Fruit fly (Drosophila melanogaster) whole organism, embryonic: ENCODE data around the gene CG4101.

Source experiments
- Antp ChIP-seq: fragments of 200-800 bp; sonication (Bioruptor generic); optimal IDR thresholded peaks from 3 replicates; lab custom pipeline; 2016; ENCODE audit warnings: missing biosample characterization, missing genetic modification characterization
- Asciz ChIP-seq: fragments of 200-800 bp; sonication (Bioruptor generic); optimal IDR thresholded peaks from 2 replicates; lab custom pipeline; 2017; ENCODE audit warnings: missing biosample characterization, mild to moderate bottlenecking, missing genetic modification characterization, missing genetic modification reagents
- C15 ChIP-seq: fragments of 200-800 bp; sonication (Bioruptor generic); IDR thresholded peaks from 3 replicates; pipeline ENCODE4 v1.3.6; 2022; ENCODE audit warnings: missing biosample characterization, missing genetic modification characterization
- CG10147 ChIP-seq: fragments of 200-800 bp; sonication (Bioruptor generic); optimal IDR thresholded peaks from 2 replicates; lab custom pipeline; 2019; ENCODE audit warnings: missing biosample characterization, mild to moderate bottlenecking, missing genetic modification characterization, moderate library complexity
- CG10209 ChIP-seq: fragments of 200-800 bp; sonication (Bioruptor generic); optimal IDR thresholded peaks from 3 replicates; lab custom pipeline; 2017; ENCODE audit warnings: missing biosample characterization, mild to moderate bottlenecking, missing genetic modification characterization, missing genetic modification reagents
- CG10565 ChIP-seq: fragments of 200-800 bp; sonication (Bioruptor generic); optimal IDR thresholded peaks from 3 replicates; lab custom pipeline; 2016; ENCODE audit warnings: missing biosample characterization, mild to moderate bottlenecking, missing genetic modification characterization
- CG11247 ChIP-seq: fragments of 200-800 bp; sonication (Bioruptor generic); IDR thresholded peaks from 2 replicates; pipeline ENCODE4 v1.3.6; 2022; ENCODE audit warnings: missing biosample characterization, missing genetic modification characterization
- CG11504 ChIP-seq: fragments of 200-800 bp; sonication (Bioruptor generic); optimal IDR thresholded peaks from 3 replicates; lab custom pipeline; 2019; ENCODE audit warnings: missing biosample characterization, mild to moderate bottlenecking, missing genetic modification characterization, moderate library complexity
- CG13424 ChIP-seq: fragments of 200-800 bp; sonication (Bioruptor generic); optimal IDR thresholded peaks from 2 replicates; lab custom pipeline; 2019; ENCODE audit warnings: missing biosample characterization, mild to moderate bottlenecking, missing genetic modification characterization, moderate library complexity
- CG14050 ChIP-seq: fragments of 200-800 bp; sonication (Bioruptor generic); IDR thresholded peaks from 3 replicates; pipeline ENCODE4 v1.3.6; 2022; ENCODE audit warnings: missing biosample characterization, missing genetic modification characterization
- CG14441 ChIP-seq: fragments of 200-800 bp; sonication (Bioruptor generic); IDR thresholded peaks from 2 replicates; pipeline ENCODE4 v1.3.6; 2022; ENCODE audit warnings: missing biosample characterization, missing genetic modification characterization
- CG15073 ChIP-seq: fragments of 200-800 bp; sonication (Bioruptor generic); optimal IDR thresholded peaks from 2 replicates; lab custom pipeline; 2016; ENCODE audit warnings: missing biosample characterization, missing genetic modification characterization
- CG1529 ChIP-seq: fragments of 200-800 bp; sonication (Bioruptor generic); optimal IDR thresholded peaks from 3 replicates; lab custom pipeline; 2018; ENCODE audit warnings: missing biosample characterization, missing genetic modification characterization
- CG17385 ChIP-seq: fragments of 200-800 bp; sonication (Bioruptor generic); optimal IDR thresholded peaks from 3 replicates; lab custom pipeline; 2018; ENCODE audit warnings: missing biosample characterization, mild to moderate bottlenecking, missing genetic modification characterization
- CG18599 ChIP-seq: fragments of 200-800 bp; sonication (Bioruptor generic); optimal IDR thresholded peaks from 3 replicates; lab custom pipeline; 2017; ENCODE audit warnings: missing biosample characterization, missing genetic modification characterization, mild to moderate bottlenecking, moderate library complexity, missing genetic modification reagents
- CG18764 ChIP-seq: fragments of 200-800 bp; sonication (Bioruptor generic); optimal IDR thresholded peaks from 3 replicates; lab custom pipeline; 2016; ENCODE audit warnings: missing biosample characterization, missing genetic modification characterization
- CG2202 ChIP-seq: fragments of 200-800 bp; sonication (Bioruptor generic); optimal IDR thresholded peaks from 2 replicates; lab custom pipeline; 2018; ENCODE audit warnings: missing biosample characterization, mild to moderate bottlenecking, missing genetic modification characterization
- CG3407 ChIP-seq: fragments of 200-800 bp; sonication (Bioruptor generic); optimal IDR thresholded peaks from 2 replicates; lab custom pipeline; 2018; ENCODE audit warnings: missing biosample characterization, mild to moderate bottlenecking, missing genetic modification characterization
- CG4328 ChIP-seq: fragments of 200-800 bp; sonication (Bioruptor generic); optimal IDR thresholded peaks from 3 replicates; lab custom pipeline; 2017; ENCODE audit warnings: missing biosample characterization, missing genetic modification reagents, missing genetic modification characterization
- CG4424 ChIP-seq: fragments of 200-800 bp; sonication (Bioruptor generic); optimal IDR thresholded peaks from 3 replicates; lab custom pipeline; 2016; ENCODE audit warnings: missing biosample characterization, missing genetic modification characterization
- CG4707 ChIP-seq: fragments of 200-800 bp; sonication (Bioruptor generic); optimal IDR thresholded peaks from 2 replicates; lab custom pipeline; 2018; ENCODE audit warnings: missing biosample characterization, mild to moderate bottlenecking, missing genetic modification characterization, moderate library complexity
- CG6254 ChIP-seq: fragments of 200-800 bp; sonication (Bioruptor generic); optimal IDR thresholded peaks from 3 replicates; lab custom pipeline; 2017; ENCODE audit warnings: mild to moderate bottlenecking, missing biosample characterization, missing genetic modification reagents, missing genetic modification characterization
- CG6689 ChIP-seq: fragments of 200-800 bp; sonication (Bioruptor generic); IDR thresholded peaks from 2 replicates; pipeline ENCODE4 v1.3.6; 2022; ENCODE audit warnings: missing biosample characterization, missing genetic modification characterization
- CG6765 ChIP-seq: fragments of 200-800 bp; sonication (Bioruptor generic); optimal IDR thresholded peaks from 3 replicates; lab custom pipeline; 2017; ENCODE audit warnings: missing biosample characterization, mild to moderate bottlenecking, missing genetic modification characterization
- CG7839 ChIP-seq: fragments of 200-800 bp; sonication (Bioruptor generic); optimal IDR thresholded peaks from 3 replicates; lab custom pipeline; 2018; ENCODE audit warnings: missing biosample characterization, mild to moderate bottlenecking, missing genetic modification characterization, moderate library complexity
- CG8359 ChIP-seq: fragments of 200-800 bp; sonication (Bioruptor generic); optimal IDR thresholded peaks from 2 replicates; lab custom pipeline; 2017; ENCODE audit warnings: missing biosample characterization, mild to moderate bottlenecking, missing genetic modification characterization, borderline replicate concordance
- CoRest ChIP-seq: fragments of 200-800 bp; sonication (Bioruptor generic); optimal IDR thresholded peaks from 3 replicates; lab custom pipeline; 2018; ENCODE audit warnings: missing biosample characterization, mild to moderate bottlenecking, missing genetic modification characterization, moderate library complexity
- Doc3 ChIP-seq: fragments of 200-800 bp; sonication (Bioruptor generic); IDR thresholded peaks from 3 replicates; pipeline ENCODE4 v1.3.6; 2022; ENCODE audit warnings: missing biosample characterization, missing genetic modification characterization; ENCODE audit not compliant: partially characterized antibody
- GATAe ChIP-seq: fragments of 200-800 bp; sonication (Bioruptor generic); conservative IDR thresholded peaks from 2 replicates; pipeline ENCODE4 v1.3.6; 2022; ENCODE audit warnings: missing biosample characterization, missing genetic modification characterization
- Gug ChIP-seq: fragments of 200-800 bp; sonication (Bioruptor generic); IDR thresholded peaks from 4 replicates; pipeline ENCODE4 v1.3.6; 2022; ENCODE audit warnings: missing biosample characterization, missing genetic modification characterization
- Lhr ChIP-seq: fragments of 200-800 bp; sonication (Bioruptor generic); optimal IDR thresholded peaks from 3 replicates; lab custom pipeline; 2017; ENCODE audit warnings: mild to moderate bottlenecking, missing biosample characterization, missing genetic modification reagents, missing genetic modification characterization
- NK7.1 ChIP-seq: fragments of 200-800 bp; sonication (Bioruptor generic); optimal IDR thresholded peaks from 3 replicates; lab custom pipeline; 2016; ENCODE audit warnings: missing biosample characterization, missing genetic modification characterization
- NfI ChIP-seq: fragments of 200-800 bp; sonication (Bioruptor generic); optimal IDR thresholded peaks from 3 replicates; lab custom pipeline; 2018; ENCODE audit warnings: missing biosample characterization, mild to moderate bottlenecking, missing genetic modification characterization, moderate library complexity
- PHDP ChIP-seq: fragments of 200-800 bp; sonication (Bioruptor generic); optimal IDR thresholded peaks from 3 replicates; lab custom pipeline; 2018; ENCODE audit warnings: missing biosample characterization, mild to moderate bottlenecking, missing genetic modification characterization, moderate library complexity
- Ptx1 ChIP-seq: fragments of 200-800 bp; sonication (Bioruptor generic); IDR thresholded peaks from 2 replicates; pipeline ENCODE4 v1.3.6; 2022; ENCODE audit warnings: missing biosample characterization, missing genetic modification characterization
- Rx ChIP-seq: fragments of 200-800 bp; sonication (Bioruptor generic); IDR thresholded peaks from 2 replicates; pipeline ENCODE4 v1.3.6; 2022; ENCODE audit warnings: missing biosample characterization, missing genetic modification characterization
- Sox100B ChIP-seq: fragments of 200-800 bp; sonication (Bioruptor generic); optimal IDR thresholded peaks from 3 replicates; lab custom pipeline; 2018; ENCODE audit warnings: missing biosample characterization, mild to moderate bottlenecking, missing genetic modification characterization
- Sry-β ChIP-seq: fragments of 200-800 bp; sonication (Bioruptor generic); optimal IDR thresholded peaks from 2 replicates; lab custom pipeline; 2018; ENCODE audit warnings: missing biosample characterization, mild to moderate bottlenecking, missing genetic modification characterization, moderate library complexity
- ac ChIP-seq: fragments of 200-800 bp; sonication (Bioruptor generic); optimal IDR thresholded peaks from 3 replicates; lab custom pipeline; 2017; ENCODE audit warnings: missing biosample characterization, mild to moderate bottlenecking, missing genetic modification characterization
- amos ChIP-seq: fragments of 200-800 bp; sonication (Bioruptor generic); IDR thresholded peaks from 2 replicates; pipeline ENCODE4 v1.3.6; 2022; ENCODE audit warnings: missing biosample characterization, missing genetic modification characterization; ENCODE audit not compliant: partially characterized antibody
- az2 ChIP-seq: fragments of 200-800 bp; sonication (Bioruptor generic); optimal IDR thresholded peaks from 3 replicates; lab custom pipeline; 2016; ENCODE audit warnings: missing biosample characterization, missing genetic modification characterization
- cato ChIP-seq: fragments of 200-800 bp; sonication (Bioruptor generic); optimal IDR thresholded peaks from 2 replicates; lab custom pipeline; 2016; ENCODE audit warnings: missing biosample characterization, missing genetic modification characterization, borderline replicate concordance
- chif ChIP-seq, 2 experiments: fragments of 200-800 bp; sonication (Bioruptor generic); optimal IDR thresholded peaks; 3 replicates each; lab custom pipeline; 2016; ENCODE audit warnings: missing biosample characterization in 2 of 2, missing genetic modification characterization in 2 of 2
- lmd ChIP-seq: fragments of 200-800 bp; sonication (Bioruptor generic); IDR thresholded peaks from 2 replicates; pipeline ENCODE4 v1.3.6; 2022; ENCODE audit warnings: missing biosample characterization, missing genetic modification characterization
- peb ChIP-seq: fragments of 200-800 bp; sonication (Bioruptor generic); IDR thresholded peaks from 2 replicates; pipeline ENCODE4 v1.3.6; 2022; ENCODE audit warnings: missing biosample characterization, missing genetic modification characterization
- pum ChIP-seq: fragments of 200-800 bp; sonication (Bioruptor generic); optimal IDR thresholded peaks from 2 replicates; lab custom pipeline; 2016; ENCODE audit warnings: missing biosample characterization, missing genetic modification characterization
- sens-2 ChIP-seq: fragments of 200-800 bp; sonication (Bioruptor generic); IDR thresholded peaks from 2 replicates; pipeline ENCODE4 v1.3.6; 2022; ENCODE audit warnings: missing biosample characterization, missing genetic modification characterization
- slou ChIP-seq: fragments of 200-800 bp; sonication (Bioruptor generic); optimal IDR thresholded peaks from 3 replicates; lab custom pipeline; 2016; ENCODE audit warnings: missing biosample characterization, missing genetic modification characterization
- sug ChIP-seq: fragments of 200-800 bp; optimal IDR thresholded peaks from 2 replicates; lab custom pipeline; 2019; ENCODE audit warnings: missing biosample characterization, mild to moderate bottlenecking, missing genetic modification characterization, moderate library complexity
- zfh1 ChIP-seq: fragments of 200-800 bp; sonication (Bioruptor generic); IDR thresholded peaks from 3 replicates; pipeline ENCODE4 v1.3.6; 2022; ENCODE audit warnings: missing biosample characterization, missing genetic modification characterization

Gene CG4101

dm6 chr3L:16642088-16642507 is 29.8 kb downstream of the CG4101 start (continued):
- peak; percentile 15 for TF ChIP-seq CG15073 (GFP tag; lab: Kevin White, UChicago)
- TF ChIP-seq CG14441: 0 out of 2 replicates have a peak, but pooled peaks have one; percentile 12
- TF ChIP-seq Doc3 (GFP tag; lab: Robert Waterston, UW): no peak
- TF ChIP-seq CG11504 (tag; lab: Kevin White, UChicago): peak; percentile 76
- TF ChIP-seq CG14050 (GFP tag; lab: Robert Waterston, UW): no peak
- peak; percentile 53 for TF ChIP-seq Ptx1 (GFP tag; lab: Robert Waterston, UW)
- peak; percentile 30 for TF ChIP-seq PHDP (tag; lab: Kevin White, UChicago)
- peak; percentile 87 for TF ChIP-seq Sox100B (GFP tag; lab: Kevin White, UChicago)
- TF ChIP-seq NfI: peak; percentile 15
- TF ChIP-seq zfh1: peak; percentile 63; the same call in 1 of the 3 replicates
- TF ChIP-seq CG4424 (GFP tag; lab: Kevin White, UChicago): peak; percentile 71
- TF ChIP-seq GATAe (GFP tag; lab: Robert Waterston, UW): no peak
- TF ChIP-seq CG13424: peak; percentile 66
- TF ChIP-seq pum: peak; percentile 49
- peak; percentile 34 for TF ChIP-seq CG2202 (tag; lab: Kevin White, UChicago)
- TF ChIP-seq Lhr (GFP tag; lab: Kevin White, UChicago): peak; percentile 31
- TF ChIP-seq CG6254: peak; percentile 56
- TF ChIP-seq slou (GFP tag; lab: Kevin White, UChicago): peak; percentile 15
- TF ChIP-seq CG10147: peak; percentile 2
- peak; percentile 14 for TF ChIP-seq CG4707 (GFP tag; lab: Kevin White, UChicago)
- no peak for TF ChIP-seq sug (tag; lab: Kevin White, UChicago)
- peak; percentile 64 for TF ChIP-seq Asciz (GFP tag; lab: Kevin White, UChicago)
- TF ChIP-seq az2 (GFP tag; lab: Kevin White, UChicago): peak; percentile 64
- peak; percentile 51; the same call in 1 of the 2 replicates for TF ChIP-seq lmd (GFP tag; lab: Robert Waterston, UW)
- peak; percentile 38 for TF ChIP-seq Rx
- peak; percentile 39 for TF ChIP-seq CG4328 (GFP tag; lab: Kevin White, UChicago)
- TF ChIP-seq CG8359 (GFP tag; lab: Kevin White, UChicago): peak; percentile 31
- TF ChIP-seq amos (GFP tag; lab: Robert Waterston, UW): no peak
- no peak for TF ChIP-seq C15 (GFP tag; lab: Robert Waterston, UW)
- TF ChIP-seq CG10209 (GFP tag; lab: Kevin White, UChicago): peak; percentile 55
- peak; percentile 65 for TF ChIP-seq CG1529 (GFP tag; lab: Kevin White, UChicago)
- peak; percentile 52 for TF ChIP-seq CG6689
- TF ChIP-seq NK7.1 (GFP tag; lab: Kevin White, UChicago): no peak
- TF ChIP-seq CoRest: peak; percentile 81
- peak; percentile 33 to 66 for TF ChIP-seq chif (GFP tag; optimal IDR thresholded peaks at IDR 0.05; lab: Kevin White, UChicago)
- peak; percentile 46 for TF ChIP-seq CG18764 (GFP tag; lab: Kevin White, UChicago)
- TF ChIP-seq CG6765: no peak
- TF ChIP-seq peb: 0 out of 2 replicates have a peak, but pooled peaks have one; percentile 39
- TF ChIP-seq CG7839: peak; percentile 67
- TF ChIP-seq CG11247 (GFP tag; lab: Robert Waterston, UW): peak; percentile 42; the same call in 1 of the 2 replicates
- TF ChIP-seq CG10565 (GFP tag; lab: Kevin White, UChicago): no peak
- no peak for TF ChIP-seq Sry-β (GFP tag; lab: Kevin White, UChicago)
- peak; percentile 25 for TF ChIP-seq CG18599 (GFP tag; lab: Kevin White, UChicago)
- no peak for TF ChIP-seq ac (GFP tag; lab: Kevin White, UChicago)
- TF ChIP-seq CG17385 (GFP tag; lab: Kevin White, UChicago): peak; percentile 48
- peak; percentile 1 for TF ChIP-seq Antp (GFP tag; lab: Kevin White, UChicago)
- TF ChIP-seq cato: peak; percentile 49
- peak; percentile 40; the same call in 2 of the 4 replicates for TF ChIP-seq Gug (GFP tag; lab: Robert Waterston, UW)
- peak; percentile 6; the same call in 1 of the 2 replicates for TF ChIP-seq sens-2 (GFP tag; lab: Robert Waterston, UW)
- TF ChIP-seq CG3407: peak; percentile 63
